Worm (Caenorhabditis elegans) whole organism, L2 larva: ENCODE results near the gene F08B4.8.
A peak's percentile ranks its signal among the peaks of the same experiment; 100 is the strongest.
"Not testable (repeated sequence)": the region's sequence is repeated elsewhere in the genome, so short reads cannot be mapped to it uniquely, and the experiment has no call there.

Source experiments
- C34F6.9 ChIP-seq: fragments of 150-350 bp; optimal IDR thresholded peaks from 2 replicates; lab custom pipeline; 2014; ENCODE audit warnings: missing biosample characterization, missing genetic modification characterization
- F13H6.1 ChIP-seq: sonication (generic microtip); optimal IDR thresholded peaks from 2 replicates; lab custom pipeline; 2016; ENCODE audit warnings: missing genetic modification characterization, missing compliant biosample characterization
- Y55F3AM.14 ChIP-seq: fragments of 200-800 bp; sonication (Bioruptor generic); optimal IDR thresholded peaks from 2 replicates; lab custom pipeline; 2018; ENCODE audit warnings: mild to moderate bottlenecking, missing genetic modification characterization, missing compliant biosample characterization
- aly-2 ChIP-seq: fragments of 150-350 bp; optimal IDR thresholded peaks from 2 replicates; lab custom pipeline; 2014; ENCODE audit warnings: missing biosample characterization, missing genetic modification characterization
- ama-1 ChIP-seq: fragments of 150-350 bp; optimal IDR thresholded peaks from 2 replicates; lab custom pipeline; 2018; ENCODE audit warnings: inconsistent platforms
- blmp-1 ChIP-seq: sonication (generic microtip); optimal IDR thresholded peaks from 2 replicates; lab custom pipeline; 2017; ENCODE audit warnings: missing genetic modification characterization, mild to moderate bottlenecking, missing compliant biosample characterization, antibody characterized with exemption, moderate library complexity; ENCODE audit not compliant: insufficient read depth
- ceh-16 ChIP-seq: fragments of 150-350 bp; optimal IDR thresholded peaks from 2 replicates; lab custom pipeline; 2014; ENCODE audit warnings: missing biosample characterization, missing genetic modification characterization
- ceh-82 ChIP-seq: fragments of 150-350 bp; optimal IDR thresholded peaks from 2 replicates; lab custom pipeline; 2014; ENCODE audit warnings: missing biosample characterization, missing genetic modification characterization
- elt-1 ChIP-seq: fragments of 150-350 bp; optimal IDR thresholded peaks from 2 replicates; lab custom pipeline; 2014; ENCODE audit warnings: missing biosample characterization, missing genetic modification characterization
- elt-3 ChIP-seq: sonication (generic microtip); optimal IDR thresholded peaks from 2 replicates; lab custom pipeline; 2017; ENCODE audit warnings: missing biosample characterization, missing genetic modification characterization
- gmeb-1 ChIP-seq: fragments of 150-350 bp; optimal IDR thresholded peaks from 2 replicates; lab custom pipeline; 2014; ENCODE audit warnings: missing biosample characterization, missing genetic modification characterization
- lin-11 ChIP-seq: fragments of 150-350 bp; sonication (generic microtip); optimal IDR thresholded peaks from 2 replicates; lab custom pipeline; 2014; ENCODE audit warnings: missing biosample characterization, missing genetic modification characterization, inconsistent platforms, mixed read lengths
- lin-39 ChIP-seq: fragments of 150-350 bp; optimal IDR thresholded peaks from 2 replicates; lab custom pipeline; 2014; ENCODE audit warnings: missing biosample characterization, missing genetic modification reagents, missing genetic modification characterization
- lsy-2 ChIP-seq, 2 experiments: fragments of 150-350 bp in 1 of 2; sonication (generic microtip) in 1 of 2; optimal IDR thresholded peaks; 2 replicates each; lab custom pipeline; 2014 to 2017; ENCODE audit warnings: missing biosample characterization in 2 of 2, missing genetic modification characterization in 2 of 2
- mab-5 ChIP-seq: fragments of 150-350 bp; optimal IDR thresholded peaks from 2 replicates; lab custom pipeline; 2014; ENCODE audit warnings: missing biosample characterization, missing genetic modification characterization
- mbf-1 ChIP-seq: sonication (generic microtip); optimal IDR thresholded peaks from 2 replicates; lab custom pipeline; 2017; ENCODE audit warnings: missing biosample characterization, missing genetic modification characterization
- mdl-1 ChIP-seq, 2 experiments: fragments of 150-350 bp in 1 of 2; sonication (generic microtip) in 1 of 2; optimal IDR thresholded peaks; 2 replicates each; lab custom pipeline; 2017; ENCODE audit warnings: missing biosample characterization in 2 of 2, missing genetic modification characterization in 2 of 2
- nhr-12 ChIP-seq: fragments of 150-350 bp; optimal IDR thresholded peaks from 2 replicates; lab custom pipeline; 2014; ENCODE audit warnings: missing biosample characterization, missing genetic modification characterization
- nhr-129 ChIP-seq: fragments of 150-350 bp; optimal IDR thresholded peaks from 2 replicates; lab custom pipeline; 2014; ENCODE audit warnings: missing biosample characterization, missing genetic modification characterization
- nhr-21 ChIP-seq: fragments of 150-350 bp; optimal IDR thresholded peaks from 2 replicates; lab custom pipeline; 2014; ENCODE audit warnings: missing biosample characterization, missing genetic modification characterization
- nhr-23 ChIP-seq: fragments of 150-350 bp; optimal IDR thresholded peaks from 2 replicates; lab custom pipeline; 2014; ENCODE audit warnings: missing biosample characterization, missing genetic modification reagents, missing genetic modification characterization
- nhr-237 ChIP-seq: fragments of 150-350 bp; optimal IDR thresholded peaks from 2 replicates; lab custom pipeline; 2014; ENCODE audit warnings: missing biosample characterization, missing genetic modification characterization
- nhr-25 ChIP-seq: fragments of 150-350 bp; sonication (generic microtip); optimal IDR thresholded peaks from 3 replicates; lab custom pipeline; 2014; ENCODE audit warnings: missing biosample characterization, missing genetic modification characterization
- nhr-6 ChIP-seq: fragments of 150-350 bp; optimal IDR thresholded peaks from 2 replicates; lab custom pipeline; 2014; ENCODE audit warnings: missing biosample characterization, missing genetic modification characterization
- nhr-77 ChIP-seq: fragments of 150-350 bp; optimal IDR thresholded peaks from 2 replicates; lab custom pipeline; 2014; ENCODE audit warnings: missing biosample characterization, missing genetic modification characterization
- skn-1 ChIP-seq: sonication (generic microtip); optimal IDR thresholded peaks from 2 replicates; lab custom pipeline; 2017; ENCODE audit warnings: missing biosample characterization, missing genetic modification characterization
- sma-3 ChIP-seq: sonication (generic microtip); optimal IDR thresholded peaks from 2 replicates; lab custom pipeline; 2016; ENCODE audit warnings: missing genetic modification reagents, missing genetic modification characterization, missing compliant biosample characterization
- sma-9 ChIP-seq, 2 experiments: fragments of 150-350 bp in 1 of 2; sonication (generic microtip) in 1 of 2; optimal IDR thresholded peaks; 2 replicates each; lab custom pipeline; 2014 to 2016; ENCODE audit warnings: missing genetic modification characterization in 2 of 2, mild to moderate bottlenecking in 1 of 2, missing biosample characterization in 1 of 2, missing compliant biosample characterization in 1 of 2, missing genetic modification reagents in 1 of 2, moderate library complexity in 1 of 2
- snpc-4 ChIP-seq: fragments of 150-350 bp; optimal IDR thresholded peaks from 2 replicates; lab custom pipeline; 2014; ENCODE audit warnings: missing biosample characterization, missing genetic modification characterization
- unc-39 ChIP-seq: fragments of 150-350 bp; optimal IDR thresholded peaks from 2 replicates; lab custom pipeline; 2014; ENCODE audit warnings: missing biosample characterization, missing genetic modification characterization
- unc-55 ChIP-seq: fragments of 150-350 bp; sonication (generic microtip); optimal IDR thresholded peaks from 3 replicates; lab custom pipeline; 2014; ENCODE audit warnings: missing biosample characterization, missing genetic modification reagents, missing genetic modification characterization
- ztf-4 ChIP-seq: fragments of 150-350 bp; optimal IDR thresholded peaks from 2 replicates; lab custom pipeline; 2014; ENCODE audit warnings: missing biosample characterization, missing genetic modification characterization

F08B4.8 gene

DNA sequence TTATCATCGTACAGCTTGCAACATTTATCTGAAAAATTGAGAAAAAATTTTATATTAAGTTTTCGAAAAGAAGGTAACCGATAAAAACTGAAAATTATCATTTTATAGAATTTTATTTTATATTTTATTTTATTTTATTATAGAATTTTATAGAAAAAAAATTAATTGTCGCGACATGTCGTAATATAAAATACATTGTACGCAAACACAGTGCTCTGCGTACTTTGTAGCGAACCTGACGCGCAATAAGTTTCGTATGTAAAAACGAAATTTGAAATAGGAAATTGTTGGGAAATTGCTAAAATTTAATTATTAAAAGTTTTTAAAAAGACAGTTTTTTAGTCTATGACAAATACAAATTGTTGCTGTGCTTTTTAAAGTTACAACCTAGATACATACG lies 14.1 kb downstream of the F08B4.8 start, which contains the start of the genes hst-1 and ints-6:
Gene hst-1, minus strand, starts transcription at position 28 of the 400 bp plus-strand sequence.
Gene ints-6, plus strand, starts transcription at position 260 of the 400 bp plus-strand sequence.
- TF ChIP-seq sma-3 (GFP tag; lab: Kevin White, UChicago), result peak; percentile 15
- peak; percentile 19 for TF ChIP-seq F13H6.1 (tag; lab: Kevin White, UChicago)
- TF ChIP-seq C34F6.9 (tag; lab: Kevin White, UChicago), result peak; percentile 6
- TF ChIP-seq nhr-12, result no peak
- TF ChIP-seq gmeb-1 (tag; lab: Kevin White, UChicago), result peak; percentile 36
- TF ChIP-seq unc-55 (GFP tag; lab: Kevin White, UChicago), result peak; percentile 26
- peak in 1 of 2 experiments; percentile 31 for TF ChIP-seq lsy-2 (tag; optimal IDR thresholded peaks at IDR 0.05; lab: Kevin White, UChicago)
- TF ChIP-seq ama-1, result no peak

DNA sequence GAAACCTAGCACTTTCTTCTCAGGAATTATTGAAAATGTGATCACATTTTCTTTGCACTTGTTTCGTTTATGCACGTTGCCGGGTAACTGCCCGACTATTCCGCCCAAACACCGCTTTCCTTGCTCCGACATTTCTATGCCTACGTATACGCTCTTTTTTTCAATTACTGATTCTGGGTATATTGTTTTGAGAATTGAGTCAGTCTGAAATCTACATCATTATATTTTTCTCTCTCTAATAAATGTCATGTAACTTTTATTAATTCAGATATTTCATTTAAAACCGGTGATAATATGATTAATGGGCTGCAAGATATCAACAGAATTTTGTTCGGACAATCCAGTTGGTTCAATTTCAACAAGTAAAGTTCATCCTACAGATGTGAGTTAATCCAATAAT lies 20.0 kb downstream of the F08B4.8 start, which contains the start of gene ttll-11:
Gene ttll-11, plus strand, starts transcription at position 301 of the 400 bp plus-strand sequence.
- no peak for TF ChIP-seq nhr-237 (tag; lab: Kevin White, UChicago)
- peak; percentile 1 for TF ChIP-seq lin-11 (tag; lab: Kevin White, UChicago)
- TF ChIP-seq, all 48 proteins: peak for 1

DNA sequence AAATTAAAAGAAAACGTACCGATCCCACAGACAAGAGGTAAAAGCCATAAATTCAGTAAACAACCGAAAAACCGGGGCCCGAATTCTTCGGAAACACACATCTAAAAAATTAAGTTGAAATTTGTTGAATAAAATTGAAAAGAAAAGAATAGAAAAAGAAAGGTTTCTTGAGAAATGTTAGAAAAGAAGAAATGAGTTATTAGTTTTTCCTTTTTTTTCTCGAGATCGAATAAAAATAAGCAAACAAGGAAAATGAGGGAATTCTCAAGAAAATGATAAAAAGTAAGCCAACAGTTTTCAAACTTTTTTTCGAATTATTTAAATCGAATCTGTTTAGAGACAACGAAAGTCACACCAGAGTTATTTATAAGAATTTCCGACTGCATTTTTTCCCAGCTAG lies 28.1 kb downstream of the F08B4.8 start, which contains the start of gene H23L24.4:
Gene H23L24.4, minus strand, starts transcription at position 101 of the 400 bp plus-strand sequence.
- TF ChIP-seq mab-5 (tag; lab: Kevin White, UChicago) (no peak), lin-11 (tag; lab: Kevin White, UChicago) (no peak), ceh-82 (no peak), nhr-12 (no peak), lsy-2 (tag; optimal IDR thresholded peaks at IDR 0.05; lab: Kevin White, UChicago) (no peak), nhr-6 (no peak), gmeb-1 (tag; lab: Kevin White, UChicago) (no peak), lin-39 (no peak), unc-39 (tag; lab: Kevin White, UChicago) (no peak), blmp-1 (tag; lab: Kevin White, UChicago) (no peak), skn-1 (tag; lab: Kevin White, UChicago) (no peak), nhr-25 (tag; lab: Kevin White, UChicago) (no peak), elt-3 (tag; lab: Kevin White, UChicago) (no peak), elt-1 (tag; lab: Kevin White, UChicago) (no peak), nhr-77 (tag; lab: Kevin White, UChicago) (no peak), Y55F3AM.14 (GFP tag; lab: Kevin White, UChicago) (no peak)

DNA sequence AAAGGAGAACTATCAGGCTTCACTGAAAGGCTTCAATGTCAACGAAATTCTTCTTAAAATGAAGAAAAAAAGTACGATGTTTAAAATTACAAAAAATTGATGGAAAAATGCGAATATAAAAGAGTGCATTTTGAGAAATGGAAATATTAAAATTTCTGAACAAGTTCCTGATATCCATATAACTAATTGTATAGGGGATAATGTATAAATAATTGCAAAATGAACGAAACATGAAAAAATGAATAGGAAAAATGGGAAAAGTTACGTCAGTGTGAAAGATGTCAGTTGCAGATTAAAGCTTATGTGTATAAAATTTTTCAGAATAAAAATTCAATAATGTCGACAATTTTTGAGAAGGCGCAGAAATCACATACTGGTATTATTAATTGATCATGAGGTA lies 30.6 kb downstream of the F08B4.8 start:
- no peak for TF ChIP-seq nhr-129 (tag; lab: Kevin White, UChicago)
- no peak for TF ChIP-seq nhr-77 (tag; lab: Kevin White, UChicago)
- no peak for TF ChIP-seq ztf-4 (tag; lab: Kevin White, UChicago)
- no peak for TF ChIP-seq blmp-1 (tag; lab: Kevin White, UChicago)
- no peak for TF ChIP-seq snpc-4 (tag; lab: Kevin White, UChicago)
- no peak for TF ChIP-seq nhr-23 (tag; lab: Kevin White, UChicago)
- no peak for TF ChIP-seq Y55F3AM.14 (GFP tag; lab: Kevin White, UChicago)
- TF ChIP-seq mdl-1 (tag; optimal IDR thresholded peaks at IDR 0.05; lab: Kevin White, UChicago), result no peak
- no peak for TF ChIP-seq aly-2 (tag; lab: Kevin White, UChicago)
- no peak for TF ChIP-seq C34F6.9 (tag; lab: Kevin White, UChicago)
- no peak for TF ChIP-seq nhr-12
- no peak for TF ChIP-seq nhr-21
- TF ChIP-seq mbf-1 (tag; lab: Kevin White, UChicago), result no peak
- TF ChIP-seq sma-9 (GFP tag; optimal IDR thresholded peaks at IDR 0.05; lab: Kevin White, UChicago), result no peak
- TF ChIP-seq sma-9 (tag; optimal IDR thresholded peaks at IDR 0.05; lab: Kevin White, UChicago), result no peak
- TF ChIP-seq unc-39 (tag; lab: Kevin White, UChicago), result no peak
- no peak for TF ChIP-seq lin-11 (tag; lab: Kevin White, UChicago)

DNA sequence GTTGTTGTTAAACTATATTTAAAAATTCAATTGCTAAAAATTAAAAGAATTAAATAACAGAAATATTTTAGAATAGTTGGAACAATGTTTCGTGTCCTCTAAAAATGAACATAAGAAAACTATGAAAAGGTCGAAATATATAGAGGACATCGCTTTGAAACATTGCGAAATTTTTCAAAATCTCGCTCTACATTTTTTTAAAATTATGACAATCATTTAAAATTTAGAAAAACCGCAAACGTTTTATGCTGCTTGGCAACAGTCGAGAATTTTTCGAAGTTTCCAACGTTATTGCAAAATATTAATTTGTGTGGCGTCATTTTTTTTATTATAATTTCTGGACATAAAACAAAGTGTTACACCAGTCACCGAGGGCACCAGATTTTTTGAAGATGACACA lies 37.6 kb downstream of the F08B4.8 start, which contains the start of the genes parg-2 and ipla-5:
Gene parg-2, minus strand, starts transcription at position 101 of the 400 bp plus-strand sequence.
Gene ipla-5, plus strand, starts transcription at position 216 of the 400 bp plus-strand sequence.
- not testable (repeated sequence) for TF ChIP-seq unc-55 (GFP tag; lab: Kevin White, UChicago); ceh-16; nhr-25 (tag; lab: Kevin White, UChicago)
- TF ChIP-seq, all 48 proteins: peak for 0; not testable (repeated sequence) for 48
